Fruit fly (Drosophila melanogaster): ENCODE measurements around the gene CG3638.

CG3638 gene

dm6 chrX:1278825-1279643, 42.5 kb upstream of the CG3638 start (continued):
- 0 out of 3 replicates have a peak, but pooled peaks have one; percentile 63 for TF ChIP-seq dysf (GFP tag; IDR thresholded peaks at IDR 0.05)
- peak; percentile 30 for TF ChIP-seq gem (tag; optimal IDR thresholded peaks at IDR 0.05)
- TF ChIP-seq CG10979 (tag; optimal IDR thresholded peaks at IDR 0.05): peak; percentile 14
- no peak for TF ChIP-seq nom (GFP tag; optimal IDR thresholded peaks at IDR 0.05)
- TF ChIP-seq kay (GFP tag; optimal IDR thresholded peaks at IDR 0.05): no peak
- no peak for TF ChIP-seq pita (GFP tag; optimal IDR thresholded peaks at IDR 0.05)
- no peak for TF ChIP-seq pzg (GFP tag; optimal IDR thresholded peaks at IDR 0.05)
- TF ChIP-seq ham (GFP tag; IDR thresholded peaks at IDR 0.05): no peak
- peak; percentile 15; the same call in 1 of the 2 replicates for TF ChIP-seq Atf6 (GFP tag; IDR thresholded peaks at IDR 0.05)
- TF ChIP-seq Dek (tag; optimal IDR thresholded peaks at IDR 0.05): no peak
- TF ChIP-seq CG33557 (GFP tag; optimal IDR thresholded peaks at IDR 0.05): no peak
- peak; percentile 40 for TF ChIP-seq Oli (tag; optimal IDR thresholded peaks at IDR 0.05)
- no peak for TF ChIP-seq CG8089 (GFP tag; optimal IDR thresholded peaks at IDR 0.05)
- no peak for TF ChIP-seq Lhr (GFP tag; optimal IDR thresholded peaks at IDR 0.05)
- no peak for TF ChIP-seq crc (GFP tag; optimal IDR thresholded peaks at IDR 0.05)
- TF ChIP-seq HLH3B (GFP tag; IDR thresholded peaks at IDR 0.05): 0 out of 2 replicates have a peak, but pooled peaks have one; percentile 33
- no peak for TF ChIP-seq sim (GFP tag; IDR thresholded peaks at IDR 0.05)
- TF ChIP-seq phol (tag; optimal IDR thresholded peaks at IDR 0.05): peak; percentile 3
- no peak for TF ChIP-seq gro (GFP tag; optimal IDR thresholded peaks at IDR 0.05)
- TF ChIP-seq CG10321 (GFP tag; IDR thresholded peaks at IDR 0.05): no peak
- TF ChIP-seq CG9797 (GFP tag; optimal IDR thresholded peaks at IDR 0.05): no peak
- no peak for TF ChIP-seq Nf-YA (GFP tag; IDR thresholded peaks at IDR 0.05)
- no peak for TF ChIP-seq CG8388 (GFP tag; optimal IDR thresholded peaks at IDR 0.05)
- no peak for TF ChIP-seq tin (GFP tag; optimal IDR thresholded peaks at IDR 0.05)
- TF ChIP-seq NFAT (GFP tag; IDR thresholded peaks at IDR 0.05): no peak
- peak; percentile 9 for TF ChIP-seq Max (GFP tag; optimal IDR thresholded peaks at IDR 0.05)
- TF ChIP-seq gcm2 (GFP tag; optimal IDR thresholded peaks at IDR 0.05): no peak
- TF ChIP-seq Dp (GFP tag; optimal IDR thresholded peaks at IDR 0.05): no peak
- no peak for TF ChIP-seq bbx (GFP tag; IDR thresholded peaks at IDR 0.05; ENCODE audit: partially characterized antibody)
- no peak for TF ChIP-seq Bteb2 (GFP tag; optimal IDR thresholded peaks at IDR 0.05)
- no peak for TF ChIP-seq Doc3 (GFP tag; IDR thresholded peaks at IDR 0.05; ENCODE audit: partially characterized antibody)
- no peak for TF ChIP-seq pho (GFP tag; optimal IDR thresholded peaks at IDR 0.05)
- TF ChIP-seq nmo (GFP tag; optimal IDR thresholded peaks at IDR 0.05): peak; percentile 36
- no peak for TF ChIP-seq CG17385 (GFP tag; optimal IDR thresholded peaks at IDR 0.05)
- no peak for TF ChIP-seq danr (GFP tag; IDR thresholded peaks at IDR 0.05)
- TF ChIP-seq CG13424 (tag; optimal IDR thresholded peaks at IDR 0.05): peak; percentile 11
- TF ChIP-seq CG15269 (tag; optimal IDR thresholded peaks at IDR 0.05): no peak
- TF ChIP-seq CG16863 (GFP tag; optimal IDR thresholded peaks at IDR 0.05): no peak
- TF ChIP-seq CoRest (tag; optimal IDR thresholded peaks at IDR 0.05): peak; percentile 34
- no peak for TF ChIP-seq CG7928 (GFP tag; optimal IDR thresholded peaks at IDR 0.05)
- no peak for TF ChIP-seq Nf-YB (GFP tag; optimal IDR thresholded peaks at IDR 0.05)
- TF ChIP-seq gsb (GFP tag; IDR thresholded peaks at IDR 0.05): no peak
- TF ChIP-seq CG7357 (GFP tag; IDR thresholded peaks at IDR 0.05): no peak
- TF ChIP-seq CG6272 (GFP tag; IDR thresholded peaks at IDR 0.05): no peak
- no peak for TF ChIP-seq ems (GFP tag; optimal IDR thresholded peaks at IDR 0.05)
- TF ChIP-seq slp2 (GFP tag; optimal IDR thresholded peaks at IDR 0.05): no peak
- TF ChIP-seq CG18764 (GFP tag; optimal IDR thresholded peaks at IDR 0.05): no peak
- peak; percentile 22 for TF ChIP-seq CG18599 (GFP tag; optimal IDR thresholded peaks at IDR 0.05)
- TF ChIP-seq Adf1 (GFP tag; IDR thresholded peaks at IDR 0.05): no peak

Measured in whole organism, embryonic.